Fruit fly (Drosophila melanogaster) whole organism, prepupa: ENCODE measurements around the gene PGRP-SB1.

ENCODE experiments used
- CG11762 ChIP-seq: fragments of 200-800 bp; sonication (Bioruptor generic); optimal IDR thresholded peaks from 3 replicates; lab custom pipeline; 2016; ENCODE audit warnings: missing biosample characterization, missing genetic modification characterization; ENCODE audit not compliant: insufficient read depth
- CG6276 ChIP-seq: fragments of 200-800 bp; sonication (Bioruptor generic); optimal IDR thresholded peaks from 2 replicates; lab custom pipeline; 2017; ENCODE audit warnings: missing biosample characterization, mild to moderate bottlenecking, missing genetic modification characterization
- CG7368 ChIP-seq: fragments of 200-800 bp; sonication (Bioruptor generic); optimal IDR thresholded peaks from 3 replicates; lab custom pipeline; 2016; ENCODE audit warnings: missing biosample characterization, missing genetic modification characterization
- CG9139 ChIP-seq: fragments of 200-800 bp; sonication (Bioruptor generic); optimal IDR thresholded peaks from 3 replicates; lab custom pipeline; 2017; ENCODE audit warnings: missing biosample characterization, mild to moderate bottlenecking, missing genetic modification characterization
- Eip78C ChIP-seq: fragments of 200-800 bp; sonication (Bioruptor generic); peaks from one replicate; lab custom pipeline; 2016; ENCODE audit warnings: missing biosample characterization, missing genetic modification characterization
- Sox102F ChIP-seq: fragments of 200-800 bp; sonication (Bioruptor generic); optimal IDR thresholded peaks from 2 replicates; lab custom pipeline; 2016; ENCODE audit warnings: missing biosample characterization, mild to moderate bottlenecking, missing genetic modification characterization
- Sox15 ChIP-seq: fragments of 200-800 bp; sonication (Bioruptor generic); optimal IDR thresholded peaks from 3 replicates; lab custom pipeline; 2016; ENCODE audit warnings: missing biosample characterization, missing genetic modification characterization
- achi ChIP-seq: fragments of 200-800 bp; sonication (Bioruptor generic); optimal IDR thresholded peaks from 3 replicates; lab custom pipeline; 2016; ENCODE audit warnings: missing biosample characterization, missing genetic modification characterization
- dsx ChIP-seq: fragments of 200-800 bp; optimal IDR thresholded peaks from 3 replicates; lab custom pipeline; 2019; ENCODE audit warnings: missing biosample characterization, mild to moderate bottlenecking, missing genetic modification characterization, moderate library complexity; ENCODE audit not compliant: poor library complexity, severe bottlenecking
- fkh ChIP-seq: fragments of 200-800 bp; sonication (Bioruptor generic); optimal IDR thresholded peaks from 3 replicates; lab custom pipeline; 2017; ENCODE audit warnings: missing biosample characterization, mild to moderate bottlenecking, missing genetic modification characterization, moderate library complexity

DNA sequence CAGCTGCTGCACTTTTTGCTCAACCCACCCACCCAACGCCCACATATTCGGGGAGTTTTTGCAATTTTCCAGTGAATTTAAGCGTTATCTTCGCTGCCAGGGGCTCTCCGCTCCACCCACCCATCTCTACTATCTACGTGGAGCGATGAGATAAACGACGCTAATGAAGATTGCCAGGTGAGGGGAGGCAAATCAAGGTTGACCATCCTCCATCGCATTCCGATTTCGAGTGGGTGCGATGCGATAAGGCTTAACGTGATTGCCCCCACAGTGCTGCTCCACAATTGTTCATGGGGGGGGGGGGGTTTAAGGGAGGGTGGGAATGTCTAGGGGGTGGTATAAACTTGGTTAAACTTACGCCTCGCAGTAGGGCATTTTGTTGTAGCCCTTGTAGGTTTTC lies 33.9 kb downstream of the PGRP-SB1 start:
- TF ChIP-seq CG7368 (GFP tag; lab: Kevin White, UChicago) (no peak), dsx (GFP tag; lab: Kevin White, UChicago) (no peak), achi (GFP tag; lab: Kevin White, UChicago) (no peak), CG6276 (GFP tag; lab: Kevin White, UChicago) (no peak), CG9139 (GFP tag; lab: Kevin White, UChicago) (no peak), Eip78C (no peak), fkh (GFP tag; lab: Kevin White, UChicago) (no peak), Sox15 (GFP tag; lab: Kevin White, UChicago) (no peak), Sox102F (GFP tag; lab: Kevin White, UChicago) (no peak), CG11762 (GFP tag; lab: Kevin White, UChicago) (no peak)
